Fruit fly (Drosophila melanogaster) whole organism, pupa: ENCODE measurements around the gene CG14017.

Source experiments
- CG13204 ChIP-seq: fragments of 200-800 bp; sonication (Bioruptor generic); optimal IDR thresholded peaks from 2 replicates; lab custom pipeline; 2018; ENCODE audit warnings: missing biosample characterization, mild to moderate bottlenecking, missing genetic modification characterization, moderate library complexity
- CG14655 ChIP-seq: fragments of 200-800 bp; sonication (Bioruptor generic); optimal IDR thresholded peaks from 3 replicates; lab custom pipeline; 2017; ENCODE audit warnings: mild to moderate bottlenecking, missing biosample characterization, missing genetic modification reagents, missing genetic modification characterization
- CG15710 ChIP-seq: fragments of 200-800 bp; sonication (Bioruptor generic); optimal IDR thresholded peaks from 2 replicates; lab custom pipeline; 2018; ENCODE audit warnings: missing biosample characterization, mild to moderate bottlenecking, missing genetic modification characterization, moderate library complexity
- CG17806 ChIP-seq: fragments of 200-800 bp; sonication (Bioruptor generic); optimal IDR thresholded peaks from 2 replicates; lab custom pipeline; 2018; ENCODE audit warnings: missing biosample characterization, mild to moderate bottlenecking, missing genetic modification characterization, moderate library complexity
- CG32121 ChIP-seq: fragments of 200-800 bp; sonication (Bioruptor generic); IDR thresholded peaks from 2 replicates; pipeline ENCODE4 v1.3.6; 2022; ENCODE audit warnings: missing biosample characterization, missing genetic modification characterization
- CG34367 ChIP-seq: fragments of 200-800 bp; sonication (Bioruptor generic); optimal IDR thresholded peaks from 2 replicates; lab custom pipeline; 2018; ENCODE audit warnings: missing biosample characterization, mild to moderate bottlenecking, missing genetic modification characterization
- CG4496 ChIP-seq: fragments of 200-800 bp; sonication (Bioruptor generic); IDR thresholded peaks from 3 replicates; pipeline ENCODE4 v1.3.6; 2022; ENCODE audit warnings: missing biosample characterization, missing genetic modification characterization
- CG8159 ChIP-seq: fragments of 200-800 bp; sonication (Bioruptor generic); optimal IDR thresholded peaks from 3 replicates; lab custom pipeline; 2018; ENCODE audit warnings: missing biosample characterization, mild to moderate bottlenecking, missing genetic modification characterization, moderate library complexity
- D1 ChIP-seq: fragments of 200-800 bp; sonication (Bioruptor generic); optimal IDR thresholded peaks from 2 replicates; lab custom pipeline; 2018; ENCODE audit warnings: missing biosample characterization, mild to moderate bottlenecking, missing genetic modification characterization, moderate library complexity
- EcR ChIP-seq: fragments of 200-800 bp; sonication (Bioruptor generic); optimal IDR thresholded peaks from 3 replicates; lab custom pipeline; 2019; ENCODE audit warnings: missing biosample characterization, missing genetic modification characterization, mild to moderate bottlenecking, moderate library complexity, missing genetic modification reagents
- Pif1B ChIP-seq: fragments of 200-800 bp; sonication (Bioruptor generic); optimal IDR thresholded peaks from 3 replicates; lab custom pipeline; 2016; ENCODE audit warnings: missing biosample characterization, missing genetic modification characterization
- gl ChIP-seq: fragments of 200-800 bp; sonication (Bioruptor generic); optimal IDR thresholded peaks from 2 replicates; lab custom pipeline; 2018; ENCODE audit warnings: missing biosample characterization, mild to moderate bottlenecking, missing genetic modification characterization

DNA sequence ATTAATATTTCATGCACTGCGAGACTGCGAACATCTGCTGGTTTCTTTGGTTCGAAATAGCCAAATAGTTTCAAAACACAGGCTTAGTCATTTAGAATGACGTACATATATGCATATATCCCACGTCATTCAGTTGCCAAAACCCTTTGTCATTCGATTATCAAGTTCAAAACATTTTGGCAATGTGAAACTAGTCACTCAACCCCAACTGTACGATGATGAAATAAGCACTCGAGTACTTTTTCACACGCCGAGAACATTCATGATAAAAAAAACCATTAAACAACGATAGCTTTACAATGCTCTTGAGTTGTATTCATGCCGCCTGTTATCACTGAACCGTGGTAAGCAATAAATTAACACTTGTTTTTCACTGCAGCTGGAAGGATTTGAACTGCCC lies 32.9 kb upstream of the CG14017 start:
- TF ChIP-seq Pif1B (GFP tag; lab: Kevin White, UChicago) (no peak), D1 (tag; lab: Kevin White, UChicago) (no peak), EcR (GFP tag; lab: Kevin White, UChicago) (no peak), CG14655 (GFP tag; lab: Kevin White, UChicago) (no peak), CG15710 (tag; lab: Kevin White, UChicago) (no peak), CG13204 (GFP tag; lab: Kevin White, UChicago) (no peak), gl (no peak), CG17806 (tag; lab: Kevin White, UChicago) (no peak), CG8159 (tag; lab: Kevin White, UChicago) (no peak), CG34367 (tag; lab: Kevin White, UChicago) (no peak), CG32121 (GFP tag; lab: Robert Waterston, UW) (no peak), CG4496 (GFP tag; lab: Robert Waterston, UW) (no peak)
